Fruit fly (Drosophila melanogaster): ENCODE results near the gene obst-F.

- no peak for TF ChIP-seq CG8159 (tag; optimal IDR thresholded peaks at IDR 0.05)
- no peak for TF ChIP-seq CG9948 (tag; optimal IDR thresholded peaks at IDR 0.05)
- no peak for TF ChIP-seq CG14655 (GFP tag; optimal IDR thresholded peaks at IDR 0.05)
Observed at dm6 chr3L:20209896-20210295, 8.5 kb upstream of the obst-F start.
